In genomic region chr3L:2848940-2849339, dm6 we compare ENCODE assay signal across 1 fruit fly cellular context.
TF ChIP-seq lines count a peak whose summit lies in the region.

No protein-coding gene starts in this region.

TF ChIP-seq in whole organism, prepupa, 60 proteins besides CTCF, POLR2A, EP300 and RAD21 (continued from another document):
- TF ChIP-seq CG11762 (GFP tag; optimal IDR thresholded peaks at IDR 0.05; lab: Kevin White, UChicago; ENCODE audit: insufficient read depth) (no peak), dsx (GFP tag; optimal IDR thresholded peaks at IDR 0.05; lab: Kevin White, UChicago; ENCODE audit: poor library complexity, severe bottlenecking) (peak; percentile 58), Ets96B (tag; optimal IDR thresholded peaks at IDR 0.05; lab: Kevin White, UChicago) (peak; percentile 56), CG31627 (GFP tag; optimal IDR thresholded peaks at IDR 0.05; lab: Kevin White, UChicago) (no peak), CG9139 (GFP tag; optimal IDR thresholded peaks at IDR 0.05; lab: Kevin White, UChicago) (no peak), OdsH (GFP tag; optimal IDR thresholded peaks at IDR 0.05; lab: Kevin White, UChicago) (peak; percentile 24), dac (GFP tag; optimal IDR thresholded peaks at IDR 0.05; lab: Kevin White, UChicago) (no peak), CG6808 (GFP tag; optimal IDR thresholded peaks at IDR 0.05; lab: Kevin White, UChicago) (peak; percentile 40), Gug (GFP tag; IDR thresholded peaks at IDR 0.05; lab: Robert Waterston, UW) (no peak), eg (GFP tag; IDR thresholded peaks at IDR 0.05; lab: Robert Waterston, UW) (no peak), acj6 (GFP tag; optimal IDR thresholded peaks at IDR 0.05; lab: Kevin White, UChicago) (peak; percentile 21), CG10631 (GFP tag; optimal IDR thresholded peaks at IDR 0.05; lab: Kevin White, UChicago) (peak; percentile 30), CG6163 (GFP tag; IDR thresholded peaks at IDR 0.05; lab: Robert Waterston, UW) (0 out of 3 replicates have a peak, but pooled peaks have one; percentile 18), pdm3 (GFP tag; optimal IDR thresholded peaks at IDR 0.05; lab: Kevin White, UChicago) (no peak), Eip93F (GFP tag; optimal IDR thresholded peaks at IDR 0.05; lab: Kevin White, UChicago) (no peak), svp (GFP tag; lab: Kevin White, UChicago) (peak; percentile 50), spab (GFP tag; optimal IDR thresholded peaks at IDR 0.05; lab: Kevin White, UChicago) (peak; percentile 37), CG11902 (GFP tag; optimal IDR thresholded peaks at IDR 0.05; lab: Kevin White, UChicago) (no peak), CG8319 (GFP tag; optimal IDR thresholded peaks at IDR 0.05; lab: Kevin White, UChicago) (no peak), CG6276 (GFP tag; optimal IDR thresholded peaks at IDR 0.05; lab: Kevin White, UChicago) (no peak), lz (GFP tag; optimal IDR thresholded peaks at IDR 0.05; lab: Kevin White, UChicago) (no peak), net (GFP tag; optimal IDR thresholded peaks at IDR 0.05; lab: Kevin White, UChicago) (no peak), Hr39 (GFP tag; optimal IDR thresholded peaks at IDR 0.05; lab: Kevin White, UChicago) (no peak), topi (GFP tag; optimal IDR thresholded peaks at IDR 0.05; lab: Kevin White, UChicago) (no peak), CG3919 (GFP tag; optimal IDR thresholded peaks at IDR 0.05; lab: Kevin White, UChicago) (peak; percentile 19), CG8632 (GFP tag; optimal IDR thresholded peaks at IDR 0.05; lab: Kevin White, UChicago) (peak; percentile 30), vri (GFP tag; optimal IDR thresholded peaks at IDR 0.05; lab: Kevin White, UChicago) (no peak), cyc (GFP tag; optimal IDR thresholded peaks at IDR 0.05; lab: Kevin White, UChicago) (no peak)
